Worm (Caenorhabditis elegans) whole organism, L4/young adult: ENCODE measurements around the gene W03A5.1.
A peak's percentile ranks its signal among the peaks of the same experiment; 100 is the strongest.

Experiments
- W03F9.2 ChIP-seq: fragments of 150-350 bp; optimal IDR thresholded peaks from 2 replicates; lab custom pipeline; 2014; ENCODE audit warnings: missing biosample characterization, missing genetic modification characterization
- dao-5 ChIP-seq: sonication (generic microtip); optimal IDR thresholded peaks from 2 replicates; lab custom pipeline; 2016; ENCODE audit warnings: missing genotype, missing genetic modification characterization, moderate library complexity, missing compliant biosample characterization
- him-1 ChIP-seq: sonication (generic microtip); optimal IDR thresholded peaks from 2 replicates; lab custom pipeline; 2016; ENCODE audit warnings: missing genotype, missing genetic modification reagents, missing genetic modification characterization, missing compliant biosample characterization

W03A5.1 gene

DNA sequence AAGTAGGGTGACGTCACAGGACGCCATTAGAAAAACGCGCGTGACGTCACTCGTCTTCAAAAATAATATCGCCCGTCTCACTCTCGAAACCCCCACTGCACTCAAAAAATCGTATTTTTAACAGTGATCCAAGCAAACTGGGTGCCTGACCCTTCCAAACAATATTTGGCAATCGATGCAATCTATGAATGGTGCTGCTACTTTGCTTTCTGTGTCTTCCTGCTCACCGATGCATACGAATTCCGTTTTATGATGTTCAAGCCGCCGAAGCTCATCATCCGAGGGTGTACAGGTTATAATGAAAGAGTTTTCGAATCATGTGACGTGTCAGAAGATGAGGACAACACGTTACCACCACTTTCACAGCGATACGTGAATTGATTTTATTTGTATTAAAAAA is at the start of gene W03A5.1:
Gene W03A5.1, plus strand, starts transcription at position 301 of the 400 bp plus-strand sequence.
- TF ChIP-seq him-1 (tag; lab: Kevin White, UChicago) (no peak), dao-5 (tag; lab: Kevin White, UChicago) (no peak), W03F9.2 (no peak)

DNA sequence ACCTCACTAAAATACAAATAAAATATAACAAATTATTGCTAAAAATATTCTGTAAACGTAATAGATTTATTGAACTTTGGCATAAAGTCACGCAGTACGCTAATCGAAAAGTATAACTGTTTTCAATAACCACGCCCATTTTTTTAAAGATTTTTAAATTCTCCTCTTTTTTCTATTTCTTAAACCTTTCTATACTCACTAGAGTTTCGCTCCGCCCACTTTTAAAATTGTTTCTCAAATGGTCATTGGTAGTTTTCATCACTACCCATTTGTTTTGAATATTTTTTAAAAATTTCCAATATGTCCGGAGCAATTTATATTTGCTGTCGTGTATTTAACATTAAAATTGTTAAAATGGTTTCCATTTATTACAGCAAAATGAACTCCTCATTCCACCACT is 45.8 kb upstream of the W03A5.1 start, which contains the start of gene Y32H12A.1:
Gene Y32H12A.1, plus strand, starts transcription at position 301 of the 400 bp plus-strand sequence.
- TF ChIP-seq W03F9.2 (no peak), him-1 (tag; lab: Kevin White, UChicago) (no peak), dao-5 (tag; lab: Kevin White, UChicago) (no peak)

DNA sequence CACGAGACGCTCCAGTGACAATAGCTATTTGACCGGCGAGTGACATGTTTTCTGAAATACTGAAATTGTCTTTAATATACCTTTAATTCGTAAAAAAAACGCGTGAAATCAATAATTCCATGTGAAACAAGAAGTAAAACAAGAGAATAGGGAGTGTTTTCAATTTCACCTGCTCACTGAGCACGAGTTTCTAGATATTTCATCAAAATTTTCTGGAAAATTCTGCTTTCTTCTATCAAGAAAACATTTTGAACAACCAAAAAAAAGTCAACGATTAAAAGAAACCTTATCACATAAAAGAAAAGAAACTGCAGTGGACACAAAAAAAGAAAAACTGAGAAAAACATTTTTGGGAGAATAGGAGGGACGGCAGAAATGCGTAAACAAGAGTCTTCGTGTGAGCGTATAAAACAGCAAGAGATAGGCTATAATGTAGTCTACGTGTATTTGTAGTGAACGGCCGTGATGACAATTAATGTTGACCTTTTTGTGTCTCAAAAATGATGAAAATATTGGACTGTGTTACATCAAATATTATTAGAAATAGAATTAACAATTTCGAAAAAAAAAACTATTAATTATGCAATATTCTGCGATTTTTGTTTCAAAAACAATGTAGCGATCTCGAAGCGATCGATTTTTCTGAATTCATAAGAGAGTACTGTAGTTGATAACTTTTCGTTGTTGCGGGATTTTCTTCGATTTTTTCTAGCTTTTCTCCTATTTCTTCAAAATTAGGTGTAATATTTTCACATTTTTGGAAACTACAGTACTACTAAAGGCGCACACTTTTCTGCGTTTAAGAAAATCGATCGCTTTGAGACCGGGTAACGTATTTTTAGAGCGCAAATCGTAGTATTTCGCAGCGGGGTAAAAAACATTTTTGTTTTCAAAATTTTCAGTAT is 39.4 kb upstream of the W03A5.1 start, which contains the start of gene dhs-9:
Gene dhs-9, minus strand, starts transcription at position 51 of the 905 bp plus-strand sequence.
- TF ChIP-seq dao-5 (tag; lab: Kevin White, UChicago): no peak
- no peak for TF ChIP-seq him-1 (tag; lab: Kevin White, UChicago)
- peak; percentile 9 for TF ChIP-seq W03F9.2

DNA sequence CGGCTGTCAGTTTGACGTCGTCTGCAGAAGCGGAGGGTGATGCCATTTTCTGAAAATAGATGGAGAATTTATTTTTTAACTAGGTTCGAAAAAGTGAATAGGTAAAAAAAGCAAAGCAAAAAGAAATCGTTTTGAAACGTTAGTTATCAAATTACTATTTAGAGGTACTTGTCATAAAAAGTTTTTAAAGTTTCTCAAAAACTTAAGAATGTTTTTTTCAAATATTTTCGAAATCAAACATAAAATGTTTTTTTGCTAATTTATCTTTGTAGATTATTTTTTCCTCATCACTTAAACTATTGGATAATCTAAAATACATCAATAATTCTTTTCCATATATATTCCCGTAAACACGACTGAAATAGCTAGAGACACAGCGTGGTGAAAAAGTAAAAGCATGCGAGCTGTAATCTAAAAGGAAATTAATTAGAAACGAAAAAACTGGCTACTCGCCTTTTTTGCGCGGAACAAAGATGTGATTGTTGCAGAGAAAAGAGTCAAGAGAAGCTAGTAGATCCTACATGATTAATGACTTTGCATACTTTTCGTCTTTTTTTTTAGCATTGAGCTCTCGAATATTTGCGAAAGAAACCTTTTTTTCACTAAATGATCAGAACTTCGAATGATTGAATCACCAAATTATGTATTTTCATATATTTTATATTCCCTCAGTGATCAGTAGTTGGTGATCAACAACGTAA is 36.3 kb upstream of the W03A5.1 start, which contains the start of gene szy-2:
Gene szy-2, minus strand, starts transcription at position 51 of the 701 bp plus-strand sequence.
- no peak for TF ChIP-seq dao-5 (tag; lab: Kevin White, UChicago)
- TF ChIP-seq him-1 (tag; lab: Kevin White, UChicago): no peak
- TF ChIP-seq W03F9.2: no peak

DNA sequence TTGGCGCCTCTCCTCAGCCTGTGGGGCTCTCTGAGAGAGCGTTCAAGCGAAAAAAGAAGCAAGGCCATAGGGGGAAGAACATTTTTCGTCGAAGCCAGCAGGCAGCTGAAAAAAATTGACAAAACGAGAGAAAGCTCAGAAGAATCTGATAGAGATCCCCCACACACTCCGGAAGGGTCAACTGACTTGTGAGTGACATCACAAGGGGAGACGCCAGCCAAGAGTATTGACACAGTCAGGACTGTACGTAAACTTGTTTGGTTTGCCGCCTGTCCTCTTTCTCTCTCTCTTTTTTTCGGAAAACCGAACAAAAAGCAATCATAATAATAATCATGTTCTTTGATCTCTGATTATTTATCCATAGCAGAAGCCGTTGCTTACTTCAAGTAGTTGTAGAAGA is 34.8 kb upstream of the W03A5.1 start:
- TF ChIP-seq him-1 (tag; lab: Kevin White, UChicago): no peak
- TF ChIP-seq dao-5 (tag; lab: Kevin White, UChicago): no peak
- no peak for TF ChIP-seq W03F9.2

DNA sequence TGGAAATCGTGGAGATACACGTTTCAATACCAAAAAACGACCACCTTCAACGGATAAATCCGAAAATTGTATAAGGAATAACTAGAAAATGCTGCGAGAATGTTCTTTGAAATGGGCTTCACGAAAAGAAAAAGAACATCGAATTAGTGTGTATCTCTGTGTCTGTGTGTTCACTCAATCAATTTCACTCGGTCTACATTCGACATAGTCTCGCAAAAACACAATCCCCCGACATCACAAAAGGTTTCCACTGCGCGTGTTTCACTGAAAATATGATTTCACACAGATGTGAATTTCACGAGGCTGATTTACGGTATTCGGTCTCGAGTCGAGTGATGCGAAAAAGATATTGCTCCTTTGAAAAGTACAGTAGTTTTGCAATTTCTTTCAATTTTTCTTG is 34.0 kb upstream of the W03A5.1 start:
- TF ChIP-seq W03F9.2 (no peak), him-1 (tag; lab: Kevin White, UChicago) (no peak), dao-5 (tag; lab: Kevin White, UChicago) (no peak)

DNA sequence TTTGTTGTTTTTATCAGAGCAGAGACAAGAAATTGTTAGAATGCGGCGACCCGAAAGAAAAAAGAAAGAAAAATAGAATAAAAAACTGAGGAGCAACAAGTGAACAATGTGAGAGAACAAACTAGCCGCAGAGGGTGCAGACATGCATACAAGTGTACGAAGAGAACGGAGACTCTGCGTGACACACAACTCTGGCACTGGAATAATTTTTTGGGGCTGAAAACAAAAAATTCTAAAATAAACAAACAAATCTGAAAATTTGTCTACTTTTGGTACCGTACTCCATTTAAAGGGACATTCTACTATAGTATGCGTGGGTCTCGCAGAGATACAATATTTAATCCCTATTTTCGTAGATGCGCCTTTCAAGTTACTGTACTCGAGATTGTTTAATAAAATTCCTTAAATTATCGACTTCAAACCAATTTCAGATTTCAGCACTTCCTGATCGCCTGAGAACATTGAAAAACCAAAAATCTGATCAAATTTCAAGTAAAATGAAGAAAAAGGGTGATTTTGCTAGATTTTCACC is 32.6 kb upstream of the W03A5.1 start:
- TF ChIP-seq dao-5 (tag; lab: Kevin White, UChicago) (no peak), him-1 (tag; lab: Kevin White, UChicago) (no peak), W03F9.2 (no peak)

DNA sequence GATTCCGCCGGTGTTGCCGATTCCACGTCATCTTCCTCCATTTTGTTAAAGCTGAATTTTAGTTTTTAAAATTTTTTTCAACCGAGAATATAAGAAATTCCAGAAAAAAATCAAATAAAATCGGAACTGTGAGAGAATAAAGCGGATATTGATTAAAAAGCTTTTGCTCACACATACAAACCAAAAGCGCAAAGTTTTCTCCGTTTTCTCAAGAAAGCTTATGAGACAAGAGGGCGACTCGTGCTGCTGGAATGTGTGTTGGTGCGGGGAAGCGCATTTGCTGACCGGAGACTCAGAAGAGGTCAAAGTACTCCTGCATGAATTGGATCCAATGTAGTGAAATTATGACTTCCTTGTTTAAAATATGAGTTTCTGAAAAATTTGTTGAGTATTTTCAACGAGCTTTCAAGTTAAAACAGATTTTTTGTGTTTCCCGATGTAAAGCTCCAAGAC is 27.8 kb upstream of the W03A5.1 start, which contains the start of gene paqr-2:
Gene paqr-2, minus strand, starts transcription at position 51 of the 453 bp plus-strand sequence.
- TF ChIP-seq him-1 (tag; lab: Kevin White, UChicago) (no peak), dao-5 (tag; lab: Kevin White, UChicago) (no peak), W03F9.2 (no peak)

DNA sequence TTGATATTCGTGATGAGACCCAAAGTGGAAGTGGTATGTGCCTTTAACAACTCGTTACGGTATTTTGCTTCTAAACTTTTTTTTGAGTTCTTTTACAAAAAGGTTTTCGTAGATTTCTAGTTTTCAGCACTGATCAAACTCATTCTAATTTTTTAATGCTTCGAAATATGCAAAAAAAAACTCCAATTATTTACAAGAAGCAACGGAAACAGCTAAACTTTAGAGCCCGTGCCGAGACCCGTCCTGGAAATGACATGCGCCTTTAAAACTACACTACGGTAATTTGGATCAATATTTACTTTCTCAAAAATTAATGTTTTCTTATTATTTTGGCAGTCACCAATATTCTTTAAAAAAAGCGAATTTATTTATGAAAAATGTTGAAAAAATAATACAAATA is 27.1 kb upstream of the W03A5.1 start:
- TF ChIP-seq W03F9.2 (no peak), him-1 (tag; lab: Kevin White, UChicago) (no peak), dao-5 (tag; lab: Kevin White, UChicago) (no peak)

DNA sequence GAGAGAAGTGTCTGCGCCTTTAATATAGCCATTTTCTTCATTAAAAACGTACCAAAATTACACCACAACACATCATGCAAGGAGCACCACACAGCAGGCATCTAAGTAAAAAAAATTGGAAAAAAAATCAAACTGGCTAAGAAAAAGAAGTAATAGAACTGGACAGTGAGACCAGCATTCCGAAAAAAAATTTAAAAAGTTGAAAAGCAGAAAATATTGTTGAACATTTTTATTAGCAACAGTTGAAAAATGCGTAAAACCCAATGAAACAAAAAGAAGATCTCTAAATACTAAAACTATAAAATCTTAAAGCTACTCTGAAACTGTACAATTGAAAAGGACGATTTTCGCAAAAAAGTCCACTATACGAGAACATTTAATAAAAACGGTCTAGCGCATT is 25.6 kb upstream of the W03A5.1 start, which contains the start of gene Y32H12A.6:
Gene Y32H12A.6, minus strand, starts transcription at position 101 of the 400 bp plus-strand sequence.
- no peak for TF ChIP-seq W03F9.2

DNA sequence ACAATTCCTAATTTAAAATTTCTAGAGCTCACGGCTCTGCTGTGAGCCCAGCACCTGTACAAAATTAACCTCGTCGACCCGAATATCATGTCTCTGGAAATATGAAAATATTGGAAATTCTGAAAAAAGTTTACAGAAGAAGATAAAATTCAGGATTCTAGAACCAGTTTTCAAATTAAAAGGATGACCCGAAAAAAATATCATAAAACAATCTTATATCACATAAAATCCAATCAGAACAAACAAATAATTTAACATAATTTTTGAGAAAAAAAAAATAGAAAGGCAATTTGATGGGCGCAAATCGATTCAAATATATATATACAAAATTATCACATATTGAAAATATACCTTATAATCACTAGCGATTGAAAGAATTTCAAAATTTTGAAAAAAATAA is 22.4 kb upstream of the W03A5.1 start, which contains the start of gene Y32H12A.7:
Gene Y32H12A.7, minus strand, starts transcription at position 101 of the 400 bp plus-strand sequence.
- TF ChIP-seq him-1 (tag; lab: Kevin White, UChicago): no peak
- no peak for TF ChIP-seq dao-5 (tag; lab: Kevin White, UChicago)
- no peak for TF ChIP-seq W03F9.2

DNA sequence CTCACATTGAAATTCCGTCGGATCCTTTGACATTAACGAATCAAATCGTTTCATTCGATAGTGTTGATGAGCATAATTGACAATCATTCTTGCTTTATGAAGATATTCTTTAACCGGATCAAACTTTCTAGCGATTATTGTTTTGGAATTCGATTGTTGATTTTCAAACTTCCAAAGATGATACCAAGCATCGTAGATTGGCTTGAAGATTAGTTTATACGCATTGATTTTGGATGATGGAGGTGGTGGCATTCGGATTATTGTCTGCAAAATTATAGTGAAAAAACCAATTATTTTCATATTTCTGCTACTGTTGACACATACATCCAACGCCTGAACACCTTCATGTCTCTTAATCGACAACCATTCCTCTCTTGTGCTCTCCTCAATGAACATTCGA is 19.6 kb upstream of the W03A5.1 start:
- TF ChIP-seq dao-5 (tag; lab: Kevin White, UChicago) (no peak), him-1 (tag; lab: Kevin White, UChicago) (no peak), W03F9.2 (no peak)

DNA sequence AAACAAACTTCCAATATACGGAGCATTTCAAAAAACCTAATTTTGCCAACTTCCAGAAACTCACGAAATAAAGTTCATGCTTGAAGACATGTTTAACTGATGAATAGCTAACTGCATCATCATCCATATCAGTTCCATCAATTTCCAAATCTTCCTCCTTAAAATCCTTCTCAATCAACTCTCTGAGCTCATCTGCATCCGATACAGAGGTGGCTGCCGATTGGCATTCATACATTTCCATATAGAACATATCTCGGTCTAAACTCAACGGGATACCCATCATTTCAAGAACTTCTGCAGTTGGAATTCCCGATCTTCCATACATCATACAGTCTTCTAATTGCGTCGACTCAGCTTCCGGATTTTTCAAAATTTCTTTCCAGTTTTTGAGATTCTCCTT is 18.3 kb upstream of the W03A5.1 start:
- no peak for TF ChIP-seq him-1 (tag; lab: Kevin White, UChicago)
- no peak for TF ChIP-seq W03F9.2
- TF ChIP-seq dao-5 (tag; lab: Kevin White, UChicago): no peak
